Worm (Caenorhabditis elegans): ENCODE results near the gene prx-14.
A peak's percentile ranks its signal among the peaks of the same experiment; 100 is the strongest.
"Not testable (repeated sequence)": the region's sequence is repeated elsewhere in the genome, so short reads cannot be mapped to it uniquely, and the experiment has no call there.

Gene prx-14

ce11 chrIV:11179123-11179740, 3.7 kb upstream of the prx-14 start, which contains the start of gene cpt-2:
Gene cpt-2, plus strand, starts transcription at chrIV:11179645.
- TF ChIP-seq ztf-23 (GFP tag; IDR thresholded peaks at IDR 0.05) = peak; percentile 44; the same call in 1 of the 2 replicates

- no peak for TF ChIP-seq ref-1 (GFP tag; conservative IDR thresholded peaks at IDR 0.05)
- no peak for TF ChIP-seq ztf-29 (GFP tag; IDR thresholded peaks at IDR 0.05)
- TF ChIP-seq cog-1 (tag; optimal IDR thresholded peaks at IDR 0.05) = no peak
- TF ChIP-seq klf-2 (GFP tag; conservative IDR thresholded peaks at IDR 0.05) = no peak
- no peak for TF ChIP-seq med-1 (GFP tag; optimal IDR thresholded peaks at IDR 0.05; ENCODE audit: insufficient read depth)
- no peak for TF ChIP-seq tab-1 (GFP tag; IDR thresholded peaks at IDR 0.05)
- no peak for TF ChIP-seq ztf-23 (GFP tag; IDR thresholded peaks at IDR 0.05)
- no peak for TF ChIP-seq T22C8.4 (GFP tag; IDR thresholded peaks at IDR 0.05)
- TF ChIP-seq flt-1 (GFP tag; IDR thresholded peaks at IDR 0.05) = no peak
Observed at ce11 chrIV:11180077-11180476, 2.9 kb upstream of the prx-14 start.

- no peak for TF ChIP-seq ref-1 (GFP tag; conservative IDR thresholded peaks at IDR 0.05)
- TF ChIP-seq klf-2 (GFP tag; conservative IDR thresholded peaks at IDR 0.05) = no peak
- TF ChIP-seq cog-1 (tag; optimal IDR thresholded peaks at IDR 0.05) = no peak
- no peak for TF ChIP-seq ztf-29 (GFP tag; IDR thresholded peaks at IDR 0.05)
- TF ChIP-seq T22C8.4 (GFP tag; IDR thresholded peaks at IDR 0.05) = no peak
- no peak for TF ChIP-seq med-1 (GFP tag; optimal IDR thresholded peaks at IDR 0.05; ENCODE audit: insufficient read depth)
- TF ChIP-seq flt-1 (GFP tag; IDR thresholded peaks at IDR 0.05) = no peak
- no peak for TF ChIP-seq tab-1 (GFP tag; IDR thresholded peaks at IDR 0.05)
- TF ChIP-seq ztf-23 (GFP tag; IDR thresholded peaks at IDR 0.05) = no peak
Observed at ce11 chrIV:11183991-11184390, 1.1 kb downstream of the prx-14 start, which contains the start of gene nuaf-3. Gene nuaf-3, plus strand, starts transcription at chrIV:11184291.

ce11 chrIV:11186729-11187128, 3.8 kb downstream of the prx-14 start, which contains the start of gene sdz-27:
Gene sdz-27, plus strand, starts transcription at chrIV:11187029.
- no peak for TF ChIP-seq ztf-29 (GFP tag; IDR thresholded peaks at IDR 0.05)
- TF ChIP-seq ztf-23 (GFP tag; IDR thresholded peaks at IDR 0.05) = no peak
- no peak for TF ChIP-seq T22C8.4 (GFP tag; IDR thresholded peaks at IDR 0.05)
- no peak for TF ChIP-seq med-1 (GFP tag; optimal IDR thresholded peaks at IDR 0.05; ENCODE audit: insufficient read depth)
- no peak for TF ChIP-seq flt-1 (GFP tag; IDR thresholded peaks at IDR 0.05)
- no peak for TF ChIP-seq ref-1 (GFP tag; conservative IDR thresholded peaks at IDR 0.05)
- no peak for TF ChIP-seq cog-1 (tag; optimal IDR thresholded peaks at IDR 0.05)
- TF ChIP-seq klf-2 (GFP tag; conservative IDR thresholded peaks at IDR 0.05) = no peak
- no peak for TF ChIP-seq tab-1 (GFP tag; IDR thresholded peaks at IDR 0.05)

- TF ChIP-seq med-1 (GFP tag; optimal IDR thresholded peaks at IDR 0.05; ENCODE audit: insufficient read depth) (no peak), tab-1 (GFP tag; IDR thresholded peaks at IDR 0.05) (no peak), ref-1 (GFP tag; conservative IDR thresholded peaks at IDR 0.05) (no peak), ztf-23 (GFP tag; IDR thresholded peaks at IDR 0.05) (no peak)
Observed at ce11 chrIV:11189411-11189810, 6.5 kb downstream of the prx-14 start, which contains the start of gene fbxb-79. Gene fbxb-79, minus strand, starts transcription at chrIV:11189511.

- TF ChIP-seq klf-2 (GFP tag; conservative IDR thresholded peaks at IDR 0.05) (peak; percentile 53; the same call in 1 of the 2 replicates), tab-1 (GFP tag; IDR thresholded peaks at IDR 0.05) (peak; percentile 84), ztf-29 (GFP tag; IDR thresholded peaks at IDR 0.05) (peak; percentile 62; the same call in 1 of the 2 replicates), T22C8.4 (GFP tag; IDR thresholded peaks at IDR 0.05) (0 out of 2 replicates have a peak, but pooled peaks have one; percentile 50), ztf-23 (GFP tag; IDR thresholded peaks at IDR 0.05) (peak; percentile 77; the same call in 1 of the 2 replicates), ref-1 (GFP tag; conservative IDR thresholded peaks at IDR 0.05) (peak; percentile 59)
Observed at ce11 chrIV:11196866-11197265, 13.9 kb downstream of the prx-14 start.

ce11 chrIV:11198983-11199382, 16.1 kb downstream of the prx-14 start, which contains the start of gene R07H5.16:
Gene R07H5.16, plus strand, starts transcription at chrIV:11199330.
- 0 out of 2 replicates have a peak, but pooled peaks have one; percentile 39 for TF ChIP-seq klf-2 (GFP tag; conservative IDR thresholded peaks at IDR 0.05)

- TF ChIP-seq klf-2 (GFP tag; conservative IDR thresholded peaks at IDR 0.05) (peak; percentile 72), ztf-23 (GFP tag; IDR thresholded peaks at IDR 0.05) (peak; percentile 70; the same call in 1 of the 2 replicates), flt-1 (GFP tag; IDR thresholded peaks at IDR 0.05) (0 out of 2 replicates have a peak, but pooled peaks have one; percentile 58)
Observed at ce11 chrIV:11200682-11201081, 17.8 kb downstream of the prx-14 start.

- TF ChIP-seq cog-1 (tag; optimal IDR thresholded peaks at IDR 0.05); flt-1 (GFP tag; IDR thresholded peaks at IDR 0.05); T22C8.4 (GFP tag; IDR thresholded peaks at IDR 0.05): not testable (repeated sequence)
Observed at ce11 chrIV:11202389-11202788, 19.5 kb downstream of the prx-14 start, which contains the start of gene R07H5.11. Gene R07H5.11, plus strand, starts transcription at chrIV:11202768.

ce11 chrIV:11207186-11207585, 24.3 kb downstream of the prx-14 start, which contains the start of gene R07H5.9:
Gene R07H5.9, plus strand, starts transcription at chrIV:11207486.
- no peak for TF ChIP-seq ztf-29 (GFP tag; IDR thresholded peaks at IDR 0.05)
- no peak for TF ChIP-seq T22C8.4 (GFP tag; IDR thresholded peaks at IDR 0.05)
- TF ChIP-seq med-1 (GFP tag; optimal IDR thresholded peaks at IDR 0.05; ENCODE audit: insufficient read depth) = no peak
- no peak for TF ChIP-seq flt-1 (GFP tag; IDR thresholded peaks at IDR 0.05)
- TF ChIP-seq tab-1 (GFP tag; IDR thresholded peaks at IDR 0.05) = no peak
- no peak for TF ChIP-seq klf-2 (GFP tag; conservative IDR thresholded peaks at IDR 0.05)
- TF ChIP-seq ztf-23 (GFP tag; IDR thresholded peaks at IDR 0.05) = no peak
- no peak for TF ChIP-seq cog-1 (tag; optimal IDR thresholded peaks at IDR 0.05)
- TF ChIP-seq ref-1 (GFP tag; conservative IDR thresholded peaks at IDR 0.05) = no peak
